Fruit fly (Drosophila melanogaster): ENCODE measurements around the gene CG7126.

Gene CG7126

dm6 chr3R:18311368-18311919 is 8.8 kb upstream of the CG7126 start (continued):
- TF ChIP-seq Eip74EF (GFP tag; optimal IDR thresholded peaks at IDR 0.05) (peak in 1 of 2 experiments; percentile 74), Rx (GFP tag; IDR thresholded peaks at IDR 0.05) (peak; percentile 60), H2.0 (GFP tag; IDR thresholded peaks at IDR 0.05) (0 out of 2 replicates have a peak, but pooled peaks have one; percentile 16), ftz-f1 (GFP tag; optimal IDR thresholded peaks at IDR 0.05) (peak; percentile 83), wdn (GFP tag; IDR thresholded peaks at IDR 0.05) (peak; percentile 48; the same call in 1 of the 2 replicates), CG11723 (GFP tag; optimal IDR thresholded peaks at IDR 0.05) (peak; percentile 71), C15 (GFP tag; IDR thresholded peaks at IDR 0.05) (no peak), Blimp-1 (GFP tag; optimal IDR thresholded peaks at IDR 0.05) (peak; percentile 67), HHEX (GFP tag; optimal IDR thresholded peaks at IDR 0.05) (peak; percentile 64), CG10274 (GFP tag; optimal IDR thresholded peaks at IDR 0.05) (peak; percentile 11), pnt (GFP tag; optimal IDR thresholded peaks at IDR 0.05) (peak; percentile 36), Sry-β (GFP tag; optimal IDR thresholded peaks at IDR 0.05) (peak; percentile 23), CG1529 (GFP tag; optimal IDR thresholded peaks at IDR 0.05) (peak; percentile 58), CG18262 (tag; optimal IDR thresholded peaks at IDR 0.05) (peak; percentile 90), Antp (GFP tag; optimal IDR thresholded peaks at IDR 0.05) (peak; percentile 24), CG17361 (GFP tag; IDR thresholded peaks at IDR 0.05) (peak; percentile 97; the same call in 2 of the 3 replicates), Sox102F (GFP tag; optimal IDR thresholded peaks at IDR 0.05) (peak; percentile 58), CG4820 (GFP tag; optimal IDR thresholded peaks at IDR 0.05) (peak; percentile 18), Bgb (GFP tag; IDR thresholded peaks at IDR 0.05; ENCODE audit: partially characterized antibody) (peak; percentile 62; the same call in 1 of the 2 replicates), hkb (optimal IDR thresholded peaks at IDR 0.05) (no peak), hkb (GFP tag; IDR thresholded peaks at IDR 0.05) (peak; percentile 73), scrt (GFP tag; optimal IDR thresholded peaks at IDR 0.05) (peak; percentile 61), ato (GFP tag; IDR thresholded peaks at IDR 0.05; ENCODE audit: partially characterized antibody) (0 out of 2 replicates have a peak, but pooled peaks have one; percentile 41), Doc3 (GFP tag; IDR thresholded peaks at IDR 0.05; ENCODE audit: partially characterized antibody) (no peak), gt (GFP tag; IDR thresholded peaks at IDR 0.05) (0 out of 2 replicates have a peak, but pooled peaks have one; percentile 20), CG18476 (GFP tag; optimal IDR thresholded peaks at IDR 0.05) (peak; percentile 3), Hr51 (GFP tag; optimal IDR thresholded peaks at IDR 0.05) (peak in 1 of 2 experiments; percentile 76), oc (tag; optimal IDR thresholded peaks at IDR 0.05) (peak; percentile 86), CG31365 (tag; optimal IDR thresholded peaks at IDR 0.05) (peak; percentile 56), CG3838 (GFP tag; optimal IDR thresholded peaks at IDR 0.05) (peak; percentile 51), Myb (GFP tag; optimal IDR thresholded peaks at IDR 0.05) (peak; percentile 16), CG6813 (GFP tag; optimal IDR thresholded peaks at IDR 0.05) (peak; percentile 85), sug (tag; optimal IDR thresholded peaks at IDR 0.05) (peak; percentile 23), dati (GFP tag; IDR thresholded peaks at IDR 0.05) (0 out of 2 replicates have a peak, but pooled peaks have one; percentile 36), CG11085 (GFP tag; IDR thresholded peaks at IDR 0.05) (no peak), Oli (tag; optimal IDR thresholded peaks at IDR 0.05) (no peak), ranshi (GFP tag; IDR thresholded peaks at IDR 0.05) (peak; percentile 36; the same call in 1 of the 2 replicates), Meics (GFP tag; optimal IDR thresholded peaks at IDR 0.05) (peak; percentile 78), CG30403 (GFP tag; optimal IDR thresholded peaks at IDR 0.05) (peak; percentile 66), Elba2 (GFP tag; optimal IDR thresholded peaks at IDR 0.05) (no peak), otp (GFP tag; IDR thresholded peaks at IDR 0.05) (peak; percentile 77), zfh1 (GFP tag; IDR thresholded peaks at IDR 0.05) (peak; percentile 80), NfI (GFP tag; optimal IDR thresholded peaks at IDR 0.05) (peak; percentile 15), Hr78 (GFP tag; optimal IDR thresholded peaks at IDR 0.05) (peak in 1 of 2 experiments; percentile 95), CG6791 (GFP tag; IDR thresholded peaks at IDR 0.05; ENCODE audit: partially characterized antibody) (no peak), zen (tag; optimal IDR thresholded peaks at IDR 0.05) (no peak), Hmr (GFP tag; optimal IDR thresholded peaks at IDR 0.05) (peak; percentile 54), peb (GFP tag; IDR thresholded peaks at IDR 0.05) (no peak)
